Fruit fly (Drosophila melanogaster) whole organism, pupa: ENCODE measurements around the gene CG42467.

Experiments
- CG10348 ChIP-seq: fragments of 200-800 bp; sonication (Bioruptor generic); IDR thresholded peaks from 2 replicates; pipeline ENCODE4 v1.3.6; 2022; ENCODE audit warnings: missing biosample characterization, missing genetic modification characterization
- CG13204 ChIP-seq: fragments of 200-800 bp; sonication (Bioruptor generic); optimal IDR thresholded peaks from 2 replicates; lab custom pipeline; 2018; ENCODE audit warnings: missing biosample characterization, mild to moderate bottlenecking, missing genetic modification characterization, moderate library complexity
- CG34367 ChIP-seq: fragments of 200-800 bp; sonication (Bioruptor generic); optimal IDR thresholded peaks from 2 replicates; lab custom pipeline; 2018; ENCODE audit warnings: missing biosample characterization, mild to moderate bottlenecking, missing genetic modification characterization
- D1 ChIP-seq: fragments of 200-800 bp; sonication (Bioruptor generic); optimal IDR thresholded peaks from 2 replicates; lab custom pipeline; 2018; ENCODE audit warnings: missing biosample characterization, mild to moderate bottlenecking, missing genetic modification characterization, moderate library complexity
- Pif1A ChIP-seq: fragments of 200-800 bp; sonication (Bioruptor generic); optimal IDR thresholded peaks from 3 replicates; lab custom pipeline; 2016; ENCODE audit warnings: missing biosample characterization, missing genetic modification characterization
- fd96Ca ChIP-seq: fragments of 200-800 bp; sonication (Bioruptor generic); IDR thresholded peaks from 3 replicates; pipeline ENCODE4 v1.3.6; 2022; ENCODE audit warnings: missing biosample characterization, missing genetic modification characterization
- rn ChIP-seq: fragments of 200-800 bp; sonication (Bioruptor generic); IDR thresholded peaks from 2 replicates; pipeline ENCODE4 v1.3.6; 2022; ENCODE audit warnings: missing biosample characterization, missing genetic modification characterization

- TF ChIP-seq CG13204: no peak
- no peak for TF ChIP-seq CG10348
- no peak for TF ChIP-seq D1 (tag; lab: Kevin White, UChicago)
- no peak for TF ChIP-seq fd96Ca (GFP tag; lab: Robert Waterston, UW)
- no peak for TF ChIP-seq CG34367 (tag; lab: Kevin White, UChicago)
- TF ChIP-seq Pif1A (GFP tag; lab: Kevin White, UChicago): no peak
- TF ChIP-seq rn (GFP tag; lab: Robert Waterston, UW): no peak
These were observed 716 bp upstream of the CG42467 start, which contains the start of gene Sfp24C1 for dm6 chr2L:3700374-3700773.
